Worm (Caenorhabditis elegans): ENCODE data around the gene him-18.

him-18 gene

ce11 chrIII:4756983-4757382 is 42.0 kb upstream of the him-18 start, which contains the start of gene fbxl-2 (continued):
- TF ChIP-seq dve-1 (tag; optimal IDR thresholded peaks at IDR 0.05; ENCODE audit: insufficient read depth) (peak; percentile 95), dmd-8 (GFP tag; IDR thresholded peaks at IDR 0.05) (0 out of 2 replicates have a peak, but pooled peaks have one; percentile 24), zip-11 (GFP tag; IDR thresholded peaks at IDR 0.05) (peak; percentile 12; the same call in 1 of the 2 replicates), cey-2 (tag; optimal IDR thresholded peaks at IDR 0.05; ENCODE audit: borderline replicate concordance, insufficient read depth) (no peak), ceh-20 (GFP tag; IDR thresholded peaks at IDR 0.05) (peak; percentile 93), madf-5 (GFP tag; IDR thresholded peaks at IDR 0.05) (peak in 1 of 2 experiments; percentile 73; a peak in 1 of 4 replicates), nhr-11 (tag; optimal IDR thresholded peaks at IDR 0.05) (peak; percentile 90), ctbp-1 (GFP tag; IDR thresholded peaks at IDR 0.05) (peak; percentile 85), nhr-10 (tag; optimal IDR thresholded peaks at IDR 0.05) (no peak), set-16 (GFP tag; IDR thresholded peaks at IDR 0.05) (peak; percentile 47; the same call in 1 of the 2 replicates), pqm-1 (tag; optimal IDR thresholded peaks at IDR 0.05) (peak; percentile 51), fkh-10 (GFP tag; optimal IDR thresholded peaks at IDR 0.05) (peak; percentile 96), tag-97 (GFP tag; IDR thresholded peaks at IDR 0.05) (no peak), Y48G9A.11 (GFP tag; IDR thresholded peaks at IDR 0.05) (peak; percentile 73), mep-1 (tag; optimal IDR thresholded peaks at IDR 0.05) (peak; percentile 95), fos-1 (tag; optimal IDR thresholded peaks at IDR 0.05) (peak; percentile 3), dmd-6 (GFP tag; IDR thresholded peaks at IDR 0.05) (peak; percentile 91), R02D3.7 (tag; optimal IDR thresholded peaks at IDR 0.05) (peak; percentile 37), mdl-1 (tag; optimal IDR thresholded peaks at IDR 0.05) (peak in 1 of 2 experiments; percentile 59)

- TF ChIP-seq zfp-2 (tag; optimal IDR thresholded peaks at IDR 0.05) (peak; percentile 77), Y5F2A.4 (GFP tag; optimal IDR thresholded peaks at IDR 0.05) (no peak), nhr-28 (tag; optimal IDR thresholded peaks at IDR 0.05) (peak; percentile 83), lin-13 (GFP tag; optimal IDR thresholded peaks at IDR 0.05) (peak; percentile 84), F49E8.2 (tag; optimal IDR thresholded peaks at IDR 0.05; ENCODE audit: borderline replicate concordance) (no peak), F44E2.7 (GFP tag; IDR thresholded peaks at IDR 0.05) (no peak), tra-1 (GFP tag; IDR thresholded peaks at IDR 0.05) (no peak), jun-1 (tag; optimal IDR thresholded peaks at IDR 0.05) (no peak), skn-1 (tag; optimal IDR thresholded peaks at IDR 0.05) (no peak), lin-39 (tag; optimal IDR thresholded peaks at IDR 0.05) (no peak), madf-9 (GFP tag; conservative IDR thresholded peaks at IDR 0.05) (no peak), mxl-3 (GFP tag; optimal IDR thresholded peaks at IDR 0.05) (peak; percentile 31), lin-1 (GFP tag; IDR thresholded peaks at IDR 0.05) (no peak), tag-97 (GFP tag; IDR thresholded peaks at IDR 0.05) (no peak), F26F4.8 (GFP tag; conservative IDR thresholded peaks at IDR 0.05) (no peak), nhr-102 (tag; optimal IDR thresholded peaks at IDR 0.05) (peak; percentile 82), F10B5.3 (tag; optimal IDR thresholded peaks at IDR 0.05) (peak; percentile 28), dmd-6 (GFP tag; IDR thresholded peaks at IDR 0.05) (peak; percentile 77), nhr-42 (GFP tag; IDR thresholded peaks at IDR 0.05) (peak; percentile 37; the same call in 1 of the 2 replicates), nhr-10 (tag; optimal IDR thresholded peaks at IDR 0.05) (no peak), nhr-6 (tag; optimal IDR thresholded peaks at IDR 0.05) (peak; percentile 89), lin-38 (GFP tag; IDR thresholded peaks at IDR 0.05) (peak; percentile 87), snpc-1.2 (GFP tag; IDR thresholded peaks at IDR 0.05) (no peak), ama-1 (optimal IDR thresholded peaks at IDR 0.05) (no peak), ztf-11 (tag; optimal IDR thresholded peaks at IDR 0.05) (no peak), lim-7 (GFP tag; IDR thresholded peaks at IDR 0.05) (no peak), daf-19 (GFP tag; conservative IDR thresholded peaks at IDR 0.05) (no peak), rbr-2 (tag; optimal IDR thresholded peaks at IDR 0.05) (peak; percentile 88), duxl-1 (tag; optimal IDR thresholded peaks at IDR 0.05; ENCODE audit: poor library complexity) (peak; percentile 75), mdt-29 (GFP tag; IDR thresholded peaks at IDR 0.05) (no peak), attf-4 (tag; optimal IDR thresholded peaks at IDR 0.05) (no peak), php-3 (GFP tag; IDR thresholded peaks at IDR 0.05) (no peak), hlh-30 (tag; optimal IDR thresholded peaks at IDR 0.05; ENCODE audit: insufficient read depth) (peak; percentile 83), egl-43 (GFP tag; IDR thresholded peaks at IDR 0.05) (no peak)
These were observed 39.1 kb upstream of the him-18 start, which contains the start of the genes rps-0 and rbg-3 for ce11 chrIII:4754001-4754561. Gene rps-0, minus strand, starts transcription at chrIII:4754051. Gene rbg-3, plus strand, starts transcription at chrIII:4754424.

Data from whole organism, L4 larva.